Worm (Caenorhabditis elegans): ENCODE measurements around the gene Y67D2.5.

- no peak for TF ChIP-seq ztf-29 (GFP tag; IDR thresholded peaks at IDR 0.05)
- TF ChIP-seq flt-1 (GFP tag; IDR thresholded peaks at IDR 0.05), result no peak
- TF ChIP-seq med-1 (GFP tag; optimal IDR thresholded peaks at IDR 0.05; ENCODE audit: insufficient read depth), result no peak
Measured at ce11 chrIII:1532777-1533473, 7.1 kb downstream of the Y67D2.5 start, which contains the start of gene snf-6.
